Worm (Caenorhabditis elegans): ENCODE data around the gene srlf-29.

ce11 chrII:1668913-1669312 is 2.8 kb downstream of the srlf-29 start, which contains the start of gene srw-97:
- TF ChIP-seq K12H6.12 (tag; optimal IDR thresholded peaks at IDR 0.05) (no peak), zfh-2 (GFP tag; conservative IDR thresholded peaks at IDR 0.05) (no peak), egl-18 (GFP tag; IDR thresholded peaks at IDR 0.05) (no peak), dpl-1 (GFP tag; optimal IDR thresholded peaks at IDR 0.05) (no peak), lag-1 (GFP tag; IDR thresholded peaks at IDR 0.05) (no peak), fkh-3 (tag; optimal IDR thresholded peaks at IDR 0.05) (no peak), unc-62 (GFP tag; optimal IDR thresholded peaks at IDR 0.05) (no peak), F37B4.10 (GFP tag; IDR thresholded peaks at IDR 0.05) (no peak), hlh-26 (GFP tag; conservative IDR thresholded peaks at IDR 0.05) (no peak)
